Worm (Caenorhabditis elegans) whole organism, young adult: ENCODE data around the gene F48E3.9.

Source experiments
- B0019.2 ChIP-seq: fragments of 200-800 bp; sonication (Bioruptor generic); conservative IDR thresholded peaks from 2 replicates; pipeline ENCODE4 v1.3.6; 2022; ENCODE audit warnings: missing genetic modification reagents, missing genetic modification characterization, missing compliant biosample characterization
- B0261.1 ChIP-seq: sonication (generic microtip); optimal IDR thresholded peaks from 2 replicates; lab custom pipeline; 2016; ENCODE audit warnings: mild to moderate bottlenecking, missing genetic modification characterization, moderate library complexity, missing compliant biosample characterization
- B0336.3 ChIP-seq: fragments of 200-800 bp; sonication (Bioruptor generic); IDR thresholded peaks from 2 replicates; pipeline ENCODE4 v1.3.6; 2022; ENCODE audit warnings: missing genetic modification characterization, missing compliant biosample characterization
- C06A6.2 ChIP-seq: fragments of 200-800 bp; sonication (Bioruptor generic); conservative IDR thresholded peaks from 2 replicates; pipeline ENCODE4 v1.3.6; 2022; ENCODE audit warnings: missing genetic modification characterization, missing compliant biosample characterization
- C17E4.6 ChIP-seq: fragments of 200-800 bp; sonication (Bioruptor generic); IDR thresholded peaks from 2 replicates; pipeline ENCODE4 v1.3.6; 2022; ENCODE audit warnings: missing genetic modification reagents, missing genetic modification characterization, missing compliant biosample characterization
- D2030.7 ChIP-seq: fragments of 200-800 bp; sonication (Bioruptor generic); IDR thresholded peaks from 2 replicates; pipeline ENCODE4 v1.3.6; 2022; ENCODE audit warnings: missing genetic modification reagents, missing genetic modification characterization, missing compliant biosample characterization
- F23B12.7 ChIP-seq: sonication (generic microtip); optimal IDR thresholded peaks from 2 replicates; lab custom pipeline; 2017; ENCODE audit warnings: missing genetic modification characterization, mild to moderate bottlenecking, missing compliant biosample characterization, antibody characterized with exemption, moderate library complexity; ENCODE audit not compliant: insufficient read depth
- F49E8.2 ChIP-seq: sonication (generic microtip); optimal IDR thresholded peaks from 3 replicates; lab custom pipeline; 2017; ENCODE audit warnings: missing genetic modification characterization, mild to moderate bottlenecking, missing compliant biosample characterization, antibody characterized with exemption, moderate library complexity; ENCODE audit not compliant: insufficient read depth
- F52B5.7 ChIP-seq: sonication (generic microtip); optimal IDR thresholded peaks from 2 replicates; lab custom pipeline; 2016; ENCODE audit warnings: mild to moderate bottlenecking, missing genetic modification characterization, missing compliant biosample characterization
- K11D2.4 ChIP-seq: fragments of 200-800 bp; sonication (Bioruptor generic); IDR thresholded peaks from 2 replicates; pipeline ENCODE4 v1.3.6; 2022; ENCODE audit warnings: missing genetic modification reagents, missing genetic modification characterization, missing compliant biosample characterization
- T07F8.4 ChIP-seq: sonication (generic microtip); optimal IDR thresholded peaks from 2 replicates; lab custom pipeline; 2016; ENCODE audit warnings: mild to moderate bottlenecking, missing genetic modification characterization, moderate library complexity, missing compliant biosample characterization
- T26A5.8 ChIP-seq: sonication (generic microtip); optimal IDR thresholded peaks from 2 replicates; lab custom pipeline; 2016; ENCODE audit warnings: missing genetic modification characterization, missing compliant biosample characterization
- ZK185.1 ChIP-seq: sonication (generic microtip); optimal IDR thresholded peaks from 2 replicates; lab custom pipeline; 2016; ENCODE audit warnings: mild to moderate bottlenecking, missing genetic modification characterization, missing compliant biosample characterization; ENCODE audit not compliant: poor library complexity, severe bottlenecking
- ama-1 ChIP-seq, 3 experiments: fragments of 150-350 bp in 1 of 3; sonication (generic microtip) in 2 of 3; optimal IDR thresholded peaks; 2 replicates each; lab custom pipeline; 2014 to 2018; ENCODE audit warnings: missing biosample characterization in 2 of 3, missing genetic modification characterization in 2 of 3, missing genetic modification reagents in 2 of 3
- atf-7 ChIP-seq: sonication (generic microtip); optimal IDR thresholded peaks from 2 replicates; lab custom pipeline; 2017; ENCODE audit warnings: mild to moderate bottlenecking, missing genetic modification characterization, missing compliant biosample characterization
- athp-1 ChIP-seq: sonication (generic microtip); optimal IDR thresholded peaks from 2 replicates; lab custom pipeline; 2017; ENCODE audit warnings: mild to moderate bottlenecking, missing genetic modification characterization, missing compliant biosample characterization
- attf-6 ChIP-seq: fragments of 200-800 bp; sonication (Bioruptor generic); IDR thresholded peaks from 2 replicates; pipeline ENCODE4 v1.3.6; 2022; ENCODE audit warnings: missing genetic modification reagents, missing genetic modification characterization, missing compliant biosample characterization
- bed-2 ChIP-seq: fragments of 200-800 bp; sonication (Bioruptor generic); IDR thresholded peaks from 2 replicates; pipeline ENCODE4 v1.3.6; 2022; ENCODE audit warnings: missing genetic modification reagents, missing genetic modification characterization, missing compliant biosample characterization
- ceh-100 ChIP-seq: fragments of 200-800 bp; sonication (Bioruptor generic); IDR thresholded peaks from 2 replicates; pipeline ENCODE4 v1.3.6; 2022; ENCODE audit warnings: missing genetic modification reagents, missing genetic modification characterization, missing compliant biosample characterization
- ceh-27 ChIP-seq: fragments of 200-800 bp; sonication (Bioruptor generic); optimal IDR thresholded peaks from 2 replicates; lab custom pipeline; 2018; ENCODE audit warnings: mild to moderate bottlenecking, missing genetic modification characterization, moderate library complexity, missing compliant biosample characterization
- ceh-40 ChIP-seq: fragments of 200-800 bp; sonication (Bioruptor generic); IDR thresholded peaks from 2 replicates; pipeline ENCODE4 v1.3.6; 2022; ENCODE audit warnings: missing genetic modification characterization, missing compliant biosample characterization
- efl-1 ChIP-seq: fragments of 150-350 bp; optimal IDR thresholded peaks from 2 replicates; lab custom pipeline; 2014; ENCODE audit warnings: missing biosample characterization, missing genetic modification reagents, missing genetic modification characterization
- egrh-3 ChIP-seq: fragments of 200-800 bp; sonication (Bioruptor generic); IDR thresholded peaks from 2 replicates; pipeline ENCODE4 v1.3.6; 2022; ENCODE audit warnings: missing genetic modification reagents, missing genetic modification characterization, missing compliant biosample characterization
- hlh-26 ChIP-seq: fragments of 200-800 bp; sonication (Bioruptor generic); conservative IDR thresholded peaks from 2 replicates; pipeline ENCODE4 v1.3.6; 2022; ENCODE audit warnings: missing genetic modification reagents, missing genetic modification characterization, missing compliant biosample characterization
- hrde-1 ChIP-seq: sonication (generic microtip); optimal IDR thresholded peaks from 2 replicates; lab custom pipeline; 2016; ENCODE audit warnings: missing genetic modification characterization, mild to moderate bottlenecking, missing compliant biosample characterization, moderate library complexity, missing genotype, missing genetic modification reagents, borderline replicate concordance
- lag-1 ChIP-seq: fragments of 200-800 bp; sonication (Bioruptor generic); IDR thresholded peaks from 2 replicates; pipeline ENCODE4 v1.3.6; 2022; ENCODE audit warnings: missing genetic modification reagents, missing genetic modification characterization, missing compliant biosample characterization
- let-607 ChIP-seq, 2 experiments: fragments of 200-800 bp in 1 of 2; sonication (Bioruptor generic) in 1 of 2; sonication (generic microtip) in 1 of 2; optimal IDR thresholded peaks; 2 replicates each; lab custom pipeline; 2016 to 2018; ENCODE audit warnings: mild to moderate bottlenecking in 2 of 2, missing compliant biosample characterization in 2 of 2, missing genetic modification characterization in 2 of 2, moderate library complexity in 2 of 2, missing genotype in 1 of 2
- lin-40 ChIP-seq: sonication (generic microtip); optimal IDR thresholded peaks from 2 replicates; lab custom pipeline; 2016; ENCODE audit warnings: missing genetic modification characterization, mild to moderate bottlenecking, missing compliant biosample characterization, missing genotype, missing genetic modification reagents
- lin-54 ChIP-seq: fragments of 200-800 bp; sonication (Bioruptor generic); optimal IDR thresholded peaks from 2 replicates; lab custom pipeline; 2018; ENCODE audit warnings: mild to moderate bottlenecking, missing genetic modification characterization, missing compliant biosample characterization
- lir-1 ChIP-seq: fragments of 200-800 bp; sonication (Bioruptor generic); conservative IDR thresholded peaks from 2 replicates; pipeline ENCODE4 v1.3.6; 2022; ENCODE audit warnings: missing genetic modification reagents, missing genetic modification characterization, missing compliant biosample characterization
- lsy-27 ChIP-seq: sonication (generic microtip); optimal IDR thresholded peaks from 2 replicates; lab custom pipeline; 2017; ENCODE audit warnings: missing genetic modification characterization, mild to moderate bottlenecking, missing compliant biosample characterization, antibody characterized with exemption, missing genotype, borderline replicate concordance; ENCODE audit not compliant: insufficient read depth
- madf-6 ChIP-seq: fragments of 200-800 bp; sonication (Bioruptor generic); IDR thresholded peaks from 2 replicates; pipeline ENCODE4 v1.3.6; 2022; ENCODE audit warnings: missing genetic modification reagents, missing genetic modification characterization, missing compliant biosample characterization
- madf-8 ChIP-seq: fragments of 200-800 bp; sonication (Bioruptor generic); conservative IDR thresholded peaks from 2 replicates; pipeline ENCODE4 v1.3.6; 2022; ENCODE audit warnings: missing genetic modification reagents, missing genetic modification characterization, missing compliant biosample characterization
- mel-28 ChIP-seq: sonication (generic microtip); optimal IDR thresholded peaks from 2 replicates; lab custom pipeline; 2016; ENCODE audit warnings: borderline replicate concordance, mild to moderate bottlenecking, missing genetic modification characterization, missing compliant biosample characterization
- nfya-2 ChIP-seq: fragments of 200-800 bp; sonication (Bioruptor generic); IDR thresholded peaks from 2 replicates; pipeline ENCODE4 v1.3.6; 2022; ENCODE audit warnings: missing genetic modification reagents, missing genetic modification characterization, missing compliant biosample characterization
- nfyb-1 ChIP-seq: fragments of 200-800 bp; sonication (Bioruptor generic); IDR thresholded peaks from 2 replicates; pipeline ENCODE4 v1.3.6; 2022; ENCODE audit warnings: missing genetic modification reagents, missing genetic modification characterization, missing compliant biosample characterization
- nhr-120 ChIP-seq: fragments of 200-800 bp; sonication (Bioruptor generic); IDR thresholded peaks from 2 replicates; pipeline ENCODE4 v1.3.6; 2022; ENCODE audit warnings: missing genetic modification characterization, missing compliant biosample characterization
- sdz-38 ChIP-seq: sonication (generic microtip); optimal IDR thresholded peaks from 2 replicates; lab custom pipeline; 2016; ENCODE audit warnings: missing genotype, missing genetic modification characterization, missing compliant biosample characterization
- sea-2 ChIP-seq: fragments of 200-800 bp; sonication (Bioruptor generic); IDR thresholded peaks from 2 replicates; pipeline ENCODE4 v1.3.6; 2022; ENCODE audit warnings: missing genetic modification characterization, missing compliant biosample characterization
- snpc-1.1 ChIP-seq: sonication (generic microtip); optimal IDR thresholded peaks from 2 replicates; lab custom pipeline; 2017; ENCODE audit warnings: missing genetic modification characterization, mild to moderate bottlenecking, missing compliant biosample characterization, antibody characterized with exemption, moderate library complexity, missing genotype, missing genetic modification reagents; ENCODE audit not compliant: insufficient read depth
- tbx-9 ChIP-seq: sonication (generic microtip); optimal IDR thresholded peaks from 2 replicates; lab custom pipeline; 2016; ENCODE audit warnings: borderline replicate concordance, missing genetic modification characterization, inconsistent platforms, missing compliant biosample characterization
- unc-130 ChIP-seq: sonication (generic microtip); optimal IDR thresholded peaks from 2 replicates; lab custom pipeline; 2016; ENCODE audit warnings: missing genetic modification reagents, missing genetic modification characterization, missing compliant biosample characterization
- ztf-22 ChIP-seq: fragments of 200-800 bp; sonication (Bioruptor generic); optimal IDR thresholded peaks from 2 replicates; lab custom pipeline; 2018; ENCODE audit warnings: mild to moderate bottlenecking, missing genetic modification characterization, moderate library complexity, missing compliant biosample characterization
- ztf-25 ChIP-seq: fragments of 200-800 bp; sonication (Bioruptor generic); IDR thresholded peaks from 2 replicates; pipeline ENCODE4 v1.3.6; 2022; ENCODE audit warnings: missing genetic modification reagents, missing genetic modification characterization, missing compliant biosample characterization
- ztf-28 ChIP-seq: fragments of 200-800 bp; sonication (Bioruptor generic); IDR thresholded peaks from 2 replicates; pipeline ENCODE4 v1.3.6; 2022; ENCODE audit warnings: missing genetic modification reagents, missing genetic modification characterization, missing compliant biosample characterization

The F48E3.9 gene

DNA sequence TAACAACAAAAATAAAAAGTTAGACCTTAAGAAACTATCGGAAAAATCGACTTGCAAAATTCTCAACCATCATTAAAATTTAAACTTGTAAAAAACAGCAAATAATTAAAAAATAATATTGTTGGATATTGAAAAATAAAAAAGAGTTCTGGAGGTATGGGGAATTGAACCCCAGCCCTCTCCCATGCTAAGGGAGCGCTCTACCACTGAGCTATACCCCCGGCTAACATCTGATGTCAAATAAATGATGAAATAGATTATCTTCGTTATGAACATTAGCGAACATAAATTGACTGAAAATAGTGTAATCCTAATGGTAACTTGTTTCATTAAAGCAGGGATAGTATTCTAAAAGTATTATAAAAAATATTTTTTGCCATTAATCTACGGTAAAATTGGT, 26.3 kb downstream of the F48E3.9 start (continued):
- TF ChIP-seq hlh-26 (GFP tag; lab: Robert Waterston, UW): no peak
- TF ChIP-seq B0261.1 (tag; lab: Kevin White, UChicago): peak; percentile 70
- TF ChIP-seq, all 124 proteins: peak for 23

DNA sequence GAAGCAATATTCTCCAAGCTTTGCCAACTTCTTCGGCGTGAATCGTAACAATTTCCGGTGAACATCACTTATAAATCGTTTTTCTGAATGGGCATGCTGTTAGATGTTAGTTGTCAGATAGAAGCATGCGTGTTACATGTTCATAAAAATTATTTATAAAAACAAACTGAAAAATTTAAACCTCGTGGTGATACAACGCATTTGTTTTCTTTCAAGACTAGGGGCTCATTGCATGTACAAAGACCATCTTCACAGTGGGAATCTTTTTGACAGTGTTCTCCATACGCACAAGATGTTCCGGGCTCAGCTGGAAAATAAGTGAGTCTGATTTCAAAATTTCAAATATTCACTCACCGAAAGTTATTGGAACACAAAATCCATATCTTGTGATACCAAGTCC, 31.9 kb downstream of the F48E3.9 start:
- no peak for TF ChIP-seq lsy-27 (tag; lab: Kevin White, UChicago)
- no peak for TF ChIP-seq T07F8.4
- TF ChIP-seq ztf-25 (GFP tag; lab: Robert Waterston, UW): no peak
- TF ChIP-seq F52B5.7 (tag; lab: Kevin White, UChicago): no peak
- no peak for TF ChIP-seq sdz-38 (tag; lab: Kevin White, UChicago)
- no peak for TF ChIP-seq athp-1 (tag; lab: Kevin White, UChicago)
- no peak for TF ChIP-seq nfyb-1 (GFP tag; lab: Robert Waterston, UW)
- no peak for TF ChIP-seq sea-2
- no peak for TF ChIP-seq ceh-100 (GFP tag; lab: Robert Waterston, UW)
- no peak for TF ChIP-seq B0019.2 (GFP tag; lab: Robert Waterston, UW)

DNA sequence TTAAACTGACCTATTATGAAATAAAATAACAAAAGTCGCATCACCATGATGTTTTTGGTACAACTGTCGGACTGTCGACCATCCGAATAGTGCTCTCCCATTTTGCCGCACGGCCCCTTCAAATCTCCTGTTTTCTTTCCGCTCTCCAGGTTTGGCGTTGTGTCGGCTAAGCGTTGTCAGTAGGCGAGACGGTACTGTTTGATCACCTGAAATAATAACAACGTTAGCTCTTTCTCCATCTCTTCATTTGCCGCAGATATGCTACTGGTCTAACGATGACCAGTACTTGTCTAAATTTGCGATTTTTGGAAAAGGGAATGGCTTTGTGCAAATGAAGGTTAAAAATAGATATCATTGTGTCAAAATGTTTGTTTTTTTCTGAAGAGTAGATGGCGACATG, 38.7 kb downstream of the F48E3.9 start, which contains the start of gene chts-1:
Gene chts-1, minus strand, starts transcription at position 101 of the 400 bp plus-strand sequence.
- TF ChIP-seq snpc-1.1 (tag; lab: Kevin White, UChicago) (no peak), hrde-1 (no peak), lag-1 (no peak), lir-1 (GFP tag; lab: Robert Waterston, UW) (no peak), ceh-27 (no peak), F49E8.2 (tag; lab: Kevin White, UChicago) (no peak), efl-1 (no peak), lin-40 (tag; lab: Kevin White, UChicago) (no peak), let-607 (tag; optimal IDR thresholded peaks at IDR 0.05; lab: Kevin White, UChicago) (no peak), lin-54 (GFP tag; lab: Kevin White, UChicago) (no peak), nhr-120 (GFP tag; lab: Robert Waterston, UW) (no peak), K11D2.4 (GFP tag; lab: Robert Waterston, UW) (no peak), C17E4.6 (GFP tag; lab: Robert Waterston, UW) (no peak), F23B12.7 (tag; lab: Kevin White, UChicago) (no peak), nfya-2 (GFP tag; lab: Robert Waterston, UW) (no peak), B0019.2 (GFP tag; lab: Robert Waterston, UW) (no peak), egrh-3 (no peak), mel-28 (tag; lab: Kevin White, UChicago) (no peak), sea-2 (no peak), D2030.7 (no peak)

DNA sequence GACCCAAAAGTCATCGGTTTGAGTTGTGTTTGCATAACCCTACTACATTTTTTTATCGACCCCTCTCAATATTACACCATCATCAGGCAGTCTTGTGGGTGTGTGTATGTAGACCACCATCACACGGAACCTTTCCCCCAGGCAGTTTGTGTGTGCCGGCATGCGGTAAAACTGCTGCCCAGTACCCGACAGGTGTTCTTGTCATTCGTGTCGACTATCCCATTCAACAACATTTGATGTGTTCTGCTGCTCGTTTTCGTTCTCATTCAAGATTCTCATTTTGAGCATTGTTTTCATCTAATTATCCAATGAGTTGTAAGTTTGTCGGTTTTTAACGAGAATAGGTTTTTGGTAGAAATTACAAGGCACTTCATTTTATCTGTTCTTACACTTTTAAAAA, 41.7 kb downstream of the F48E3.9 start:
- no peak for TF ChIP-seq ceh-100 (GFP tag; lab: Robert Waterston, UW)
- TF ChIP-seq ztf-22 (GFP tag; lab: Kevin White, UChicago): no peak
- no peak for TF ChIP-seq B0336.3 (GFP tag; lab: Robert Waterston, UW)
- TF ChIP-seq madf-8 (GFP tag; lab: Robert Waterston, UW): no peak
- no peak for TF ChIP-seq T26A5.8 (tag; lab: Kevin White, UChicago)
- no peak for TF ChIP-seq C06A6.2 (GFP tag; lab: Robert Waterston, UW)
- TF ChIP-seq ama-1 (optimal IDR thresholded peaks at IDR 0.05; lab: Kevin White, UChicago): no peak
- no peak for TF ChIP-seq ama-1 (GFP tag; optimal IDR thresholded peaks at IDR 0.05; lab: Kevin White, UChicago)
- no peak for TF ChIP-seq attf-6 (GFP tag; lab: Robert Waterston, UW)
- TF ChIP-seq bed-2 (GFP tag; lab: Robert Waterston, UW): no peak
- no peak for TF ChIP-seq ceh-40
- TF ChIP-seq madf-6 (GFP tag; lab: Robert Waterston, UW): no peak
- no peak for TF ChIP-seq tbx-9 (tag; lab: Kevin White, UChicago)
- TF ChIP-seq ztf-28 (GFP tag; lab: Robert Waterston, UW): no peak
- TF ChIP-seq atf-7 (tag; lab: Kevin White, UChicago): no peak
- TF ChIP-seq ZK185.1 (tag; lab: Kevin White, UChicago): no peak
- no peak for TF ChIP-seq unc-130 (GFP tag; lab: Kevin White, UChicago)
